Worm (Caenorhabditis elegans) whole organism, dauer: ENCODE data around the gene bli-6.

Source experiments
- unc-62 ChIP-seq: sonication (generic microtip); optimal IDR thresholded peaks from 2 replicates; lab custom pipeline; 2017; ENCODE audit warnings: missing biosample characterization, missing genetic modification reagents, missing genetic modification characterization

bli-6 gene

ce11 chrIV:6369489-6369888 is 7.4 kb upstream of the bli-6 start:
- no peak for TF ChIP-seq unc-62 (GFP tag; lab: Kevin White, UChicago)

DNA sequence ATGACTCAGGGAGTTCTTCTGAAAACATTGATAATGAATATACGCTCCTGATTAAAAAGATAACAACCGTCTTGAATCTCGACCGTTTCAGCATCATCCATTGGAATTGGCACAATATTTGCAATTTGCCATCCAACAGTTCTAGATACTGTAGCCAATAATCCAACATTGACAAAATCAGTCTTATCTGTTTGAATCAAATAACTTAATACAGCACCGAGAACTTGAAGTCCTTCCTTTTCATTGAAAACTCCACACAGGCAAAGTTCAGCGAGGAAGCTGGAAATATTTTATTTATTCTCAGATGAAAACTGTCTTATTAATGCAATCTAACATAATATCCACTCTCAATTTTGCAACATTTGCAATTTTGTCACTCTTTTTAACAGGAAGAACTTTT is 4.6 kb upstream of the bli-6 start:
- no peak for TF ChIP-seq unc-62 (GFP tag; lab: Kevin White, UChicago)

ce11 chrIV:6372993-6373392 is 3.9 kb upstream of the bli-6 start, which contains the start of gene smg-3:
Gene smg-3 (minus strand): TSS chrIV:6373093.
- no peak for TF ChIP-seq unc-62 (GFP tag; lab: Kevin White, UChicago)

DNA sequence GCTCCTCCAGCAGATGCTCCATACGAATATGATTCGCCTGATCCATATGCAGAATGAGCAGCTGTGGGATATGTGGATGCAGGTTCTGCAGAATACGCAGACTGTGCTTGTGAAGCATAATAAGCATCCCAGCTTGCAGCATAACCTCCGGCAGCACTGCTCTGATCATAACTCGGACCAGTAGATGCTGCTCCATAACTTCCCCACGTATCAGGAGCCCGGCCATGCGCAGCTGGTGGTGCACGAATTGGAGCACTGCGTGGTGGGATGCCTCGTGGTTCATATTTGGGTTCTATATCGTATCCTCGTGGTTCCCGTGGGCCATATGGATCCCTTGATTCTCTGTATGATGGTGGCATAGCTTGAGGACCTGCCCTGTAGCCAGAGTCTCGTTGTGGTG is 3.1 kb upstream of the bli-6 start:
- TF ChIP-seq unc-62 (GFP tag; lab: Kevin White, UChicago) = no peak

DNA sequence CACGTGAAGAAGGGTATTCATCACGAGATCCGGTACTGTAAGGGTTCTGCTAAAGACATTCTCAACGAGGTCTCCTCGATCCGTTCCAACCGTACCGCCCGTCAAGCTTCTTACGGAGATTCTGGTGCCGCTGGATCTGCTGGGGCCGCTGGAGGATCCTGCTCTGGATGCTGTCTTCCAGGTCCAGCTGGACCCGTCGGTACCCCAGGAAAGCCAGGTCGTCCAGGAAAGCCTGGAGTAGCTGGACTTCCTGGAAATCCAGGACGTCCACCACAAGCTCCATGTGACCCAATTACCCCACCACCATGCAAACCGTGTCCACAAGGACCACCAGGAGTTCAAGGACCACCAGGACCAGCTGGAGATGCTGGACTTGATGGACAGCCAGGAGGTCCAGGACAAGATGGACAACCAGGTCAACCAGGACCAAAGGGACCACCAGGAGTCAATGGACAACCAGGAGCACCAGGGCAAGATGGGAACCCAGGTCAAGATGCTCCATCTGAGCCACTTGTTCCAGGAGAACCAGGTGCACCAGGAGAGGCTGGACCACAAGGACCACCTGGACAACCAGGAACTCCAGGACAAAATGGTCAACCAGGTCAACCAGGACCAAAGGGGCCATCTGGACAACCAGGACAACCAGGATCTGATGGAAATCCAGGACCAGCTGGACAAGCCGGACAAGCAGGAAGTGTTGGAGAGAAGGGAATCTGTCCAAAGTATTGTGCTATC is 637 bp downstream of the bli-6 start:
- TF ChIP-seq unc-62 (GFP tag; lab: Kevin White, UChicago) = no peak

DNA sequence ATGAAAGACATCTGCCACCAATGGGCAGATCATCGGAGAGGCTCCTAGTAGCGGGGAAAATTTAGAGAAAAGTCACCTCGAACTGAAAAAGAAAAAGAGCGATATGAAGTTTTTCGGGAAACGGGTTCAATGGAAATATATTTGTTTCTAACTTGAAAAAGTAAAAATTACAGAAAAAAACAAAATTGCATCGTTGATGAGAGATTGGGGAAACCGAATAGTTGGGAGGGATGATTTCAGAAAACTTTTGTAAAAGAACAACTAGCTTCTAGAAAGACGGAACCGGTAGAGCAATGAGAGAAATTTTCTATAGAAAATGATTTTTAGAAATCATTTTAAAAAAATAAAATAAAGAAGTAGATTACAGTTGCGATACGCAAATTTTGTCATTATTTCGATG is 1.5 kb downstream of the bli-6 start:
- no peak for TF ChIP-seq unc-62 (GFP tag; lab: Kevin White, UChicago)

- no peak for TF ChIP-seq unc-62 (GFP tag; lab: Kevin White, UChicago)
Measured at ce11 chrIV:6383970-6384369, 7.1 kb downstream of the bli-6 start, which contains the start of gene shl-1. Gene shl-1 (minus strand): TSS chrIV:6384070.

DNA sequence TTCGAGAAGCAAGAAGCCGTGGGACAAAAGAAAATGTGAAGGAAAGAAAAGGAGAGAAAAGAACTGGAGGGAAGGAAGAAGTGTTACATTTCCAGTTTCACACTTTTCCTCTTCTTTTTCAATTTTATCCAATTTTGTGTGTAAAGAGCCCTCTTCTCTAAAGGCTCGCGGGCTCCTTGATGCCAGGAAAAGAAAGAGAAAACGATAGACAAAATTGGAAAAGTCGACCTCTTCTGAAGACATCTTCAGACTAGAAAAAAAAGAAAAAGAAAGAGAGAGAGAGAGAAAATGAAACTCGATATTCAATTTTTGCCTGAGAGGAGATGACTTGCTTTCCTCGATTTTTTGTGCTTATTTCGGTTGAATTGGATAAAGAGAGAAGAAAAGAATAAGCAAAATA is 8.1 kb downstream of the bli-6 start:
- TF ChIP-seq unc-62 (GFP tag; lab: Kevin White, UChicago) = no peak

ce11 chrIV:6388550-6388949 is 11.7 kb downstream of the bli-6 start:
- no peak for TF ChIP-seq unc-62 (GFP tag; lab: Kevin White, UChicago)

DNA sequence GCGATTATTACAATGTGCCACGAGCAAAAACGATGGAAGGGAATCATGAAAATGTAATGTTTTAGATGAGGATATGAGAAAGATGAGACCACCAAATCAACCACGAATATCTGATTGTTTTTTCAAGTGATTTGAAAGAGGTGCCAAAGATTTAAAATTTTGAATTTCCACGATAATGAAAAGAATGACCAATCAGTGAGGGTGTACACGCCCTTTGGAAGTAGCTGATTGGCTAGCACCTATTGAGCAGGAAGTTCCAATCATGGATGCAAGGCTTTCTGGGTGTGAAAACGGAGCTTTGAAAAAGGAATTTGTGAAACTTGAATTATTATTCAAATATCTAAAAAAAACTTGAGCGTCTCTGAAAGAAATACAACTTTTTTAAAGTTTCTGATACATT is 14.7 kb downstream of the bli-6 start:
- no peak for TF ChIP-seq unc-62 (GFP tag; lab: Kevin White, UChicago)

- TF ChIP-seq unc-62 (GFP tag; lab: Kevin White, UChicago) = no peak
Measured at ce11 chrIV:6393329-6393728, 16.5 kb downstream of the bli-6 start.

DNA sequence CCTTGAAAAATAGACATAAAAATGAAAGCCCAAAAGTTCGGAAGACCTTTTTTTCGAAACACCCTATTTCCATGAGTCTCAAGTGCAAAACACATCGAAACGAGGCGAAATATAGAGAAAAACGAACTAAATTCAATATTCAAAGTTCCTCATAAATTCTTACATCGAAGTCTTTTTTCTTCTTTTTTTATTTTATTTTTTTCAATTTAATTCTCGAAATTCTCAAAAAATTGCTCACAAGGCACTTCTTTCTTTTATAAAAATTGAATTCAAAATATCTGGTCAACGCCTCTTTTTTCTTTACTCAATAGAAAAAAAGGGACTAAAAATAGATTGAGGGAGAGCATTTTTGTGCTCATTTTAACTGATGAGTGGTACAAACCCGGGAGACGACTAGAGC is 18.3 kb downstream of the bli-6 start:
- no peak for TF ChIP-seq unc-62 (GFP tag; lab: Kevin White, UChicago)

DNA sequence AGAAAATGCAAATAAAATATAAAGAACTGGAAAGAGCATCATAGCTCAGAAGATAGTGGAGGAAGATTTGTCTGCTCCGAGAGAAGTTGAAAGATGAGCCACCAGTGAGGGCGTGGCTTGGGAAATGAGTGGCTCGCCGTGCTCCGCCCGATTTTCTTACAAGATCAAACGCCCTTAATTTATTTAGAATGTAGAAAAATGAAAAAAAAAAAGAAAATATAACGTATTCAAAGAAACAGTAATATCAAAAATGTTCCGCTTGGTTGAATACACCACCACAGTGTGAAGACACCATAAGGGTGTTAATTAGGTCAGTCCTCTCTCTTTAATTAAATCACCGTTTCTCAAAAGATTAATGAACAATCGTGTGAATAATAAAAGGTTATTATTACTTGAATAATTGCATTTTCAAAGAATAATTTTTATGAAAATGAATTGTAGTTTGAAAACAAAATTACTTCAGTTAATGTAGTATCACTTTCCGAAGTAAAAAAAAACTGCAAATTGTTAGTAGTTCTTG is 25.6 kb downstream of the bli-6 start, which contains the start of gene sfrp-1:
sfrp-1 (minus strand) TSS at position 51 of the 520 bp plus-strand sequence.
- TF ChIP-seq unc-62 (GFP tag; lab: Kevin White, UChicago) = no peak

DNA sequence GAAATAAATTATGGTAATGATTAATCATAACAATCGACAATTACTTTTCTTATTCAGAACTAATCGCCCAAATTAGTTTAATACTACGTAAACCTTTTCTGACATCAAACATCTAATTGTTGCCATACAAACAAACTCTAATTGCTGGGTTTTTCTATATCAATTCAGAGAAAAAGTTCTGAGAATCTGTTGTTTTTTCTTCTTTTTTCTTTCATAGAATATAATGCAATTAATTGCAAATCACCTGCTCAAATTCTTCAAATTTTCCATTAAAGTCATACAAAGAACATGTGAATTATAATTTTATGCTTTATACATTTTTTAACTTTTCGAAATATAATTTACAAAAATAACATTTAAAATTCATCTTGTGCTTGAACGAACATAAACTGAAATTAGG is 26.5 kb downstream of the bli-6 start:
- no peak for TF ChIP-seq unc-62 (GFP tag; lab: Kevin White, UChicago)

ce11 chrIV:6404871-6405270 is 28.0 kb downstream of the bli-6 start, which contains the start of gene srv-13:
Gene srv-13 (plus strand): TSS chrIV:6405171.
- no peak for TF ChIP-seq unc-62 (GFP tag; lab: Kevin White, UChicago)

ce11 chrIV:6413482-6413881 is 36.6 kb downstream of the bli-6 start, which contains the start of gene nlp-71:
Gene nlp-71 (minus strand): TSS chrIV:6413582.
- TF ChIP-seq unc-62 (GFP tag; lab: Kevin White, UChicago) = no peak

- no peak for TF ChIP-seq unc-62 (GFP tag; lab: Kevin White, UChicago)
Measured at ce11 chrIV:6415149-6415548, 38.3 kb downstream of the bli-6 start, which contains the start of gene exos-2. Gene exos-2 (plus strand): TSS chrIV:6415478.
